Fruit fly (Drosophila melanogaster) whole organism, embryonic: Measurements from ENCODE around the gene fend.

Experiments used
- B-H2 ChIP-seq: fragments of 200-800 bp; sonication (Bioruptor generic); optimal IDR thresholded peaks from 2 replicates; lab custom pipeline; 2018; ENCODE audit warnings: missing biosample characterization, mild to moderate bottlenecking, missing genetic modification characterization
- CG10462 ChIP-seq: fragments of 200-800 bp; sonication (Bioruptor generic); optimal IDR thresholded peaks from 2 replicates; lab custom pipeline; 2016; ENCODE audit warnings: missing biosample characterization, missing genetic modification characterization
- CG10565 ChIP-seq: fragments of 200-800 bp; sonication (Bioruptor generic); optimal IDR thresholded peaks from 3 replicates; lab custom pipeline; 2016; ENCODE audit warnings: missing biosample characterization, mild to moderate bottlenecking, missing genetic modification characterization
- CG12236 ChIP-seq: fragments of 200-800 bp; sonication (Bioruptor generic); optimal IDR thresholded peaks from 2 replicates; lab custom pipeline; 2016; ENCODE audit warnings: missing biosample characterization, missing genetic modification characterization
- CG13123 ChIP-seq: fragments of 200-800 bp; sonication (Bioruptor generic); optimal IDR thresholded peaks from 2 replicates; lab custom pipeline; 2016; ENCODE audit warnings: missing biosample characterization, missing genetic modification characterization
- CG13624 ChIP-seq: fragments of 200-800 bp; sonication (Bioruptor generic); optimal IDR thresholded peaks from 2 replicates; lab custom pipeline; 2016; ENCODE audit warnings: missing biosample characterization, missing genetic modification characterization
- CG16813 ChIP-seq: fragments of 200-800 bp; sonication (Bioruptor generic); IDR thresholded peaks from 3 replicates; pipeline ENCODE4 v1.3.6; 2022; ENCODE audit warnings: missing biosample characterization, missing genetic modification characterization; ENCODE audit not compliant: partially characterized antibody
- CG18619 ChIP-seq: fragments of 200-800 bp; sonication (Bioruptor generic); optimal IDR thresholded peaks from 3 replicates; lab custom pipeline; 2017; ENCODE audit warnings: missing biosample characterization, mild to moderate bottlenecking, missing genetic modification characterization
- CG30020 ChIP-seq: fragments of 200-800 bp; optimal IDR thresholded peaks from 2 replicates; lab custom pipeline; 2019; ENCODE audit warnings: missing biosample characterization, mild to moderate bottlenecking, missing genetic modification characterization, moderate library complexity
- CG3407 ChIP-seq: fragments of 200-800 bp; sonication (Bioruptor generic); optimal IDR thresholded peaks from 2 replicates; lab custom pipeline; 2018; ENCODE audit warnings: missing biosample characterization, mild to moderate bottlenecking, missing genetic modification characterization
- CG4282 ChIP-seq: fragments of 200-800 bp; sonication (Bioruptor generic); optimal IDR thresholded peaks from 2 replicates; lab custom pipeline; 2016; ENCODE audit warnings: missing biosample characterization, missing genetic modification characterization
- CG4617 ChIP-seq: fragments of 200-800 bp; sonication (Bioruptor generic); optimal IDR thresholded peaks from 3 replicates; lab custom pipeline; 2016; ENCODE audit warnings: missing biosample characterization, missing genetic modification characterization, borderline replicate concordance
- CG7271 ChIP-seq: fragments of 200-800 bp; sonication (Bioruptor generic); optimal IDR thresholded peaks from 2 replicates; lab custom pipeline; 2018; ENCODE audit warnings: missing biosample characterization, mild to moderate bottlenecking, missing genetic modification characterization, moderate library complexity
- CG7928 ChIP-seq: fragments of 200-800 bp; sonication (Bioruptor generic); optimal IDR thresholded peaks from 2 replicates; lab custom pipeline; 2017; ENCODE audit warnings: missing biosample characterization, mild to moderate bottlenecking, missing genetic modification characterization
- CG9437 ChIP-seq: fragments of 200-800 bp; sonication (Bioruptor generic); optimal IDR thresholded peaks from 2 replicates; lab custom pipeline; 2018; ENCODE audit warnings: missing biosample characterization, mild to moderate bottlenecking, missing genetic modification characterization
- Dp ChIP-seq: fragments of 200-800 bp; sonication (Bioruptor generic); optimal IDR thresholded peaks from 2 replicates; lab custom pipeline; 2018; ENCODE audit warnings: missing biosample characterization, mild to moderate bottlenecking, missing genetic modification characterization, moderate library complexity
- Dref ChIP-seq: fragments of 200-800 bp; sonication (Bioruptor generic); IDR thresholded peaks from 2 replicates; pipeline ENCODE4 v1.3.6; 2022; ENCODE audit warnings: missing biosample characterization, missing genetic modification characterization
- Drgx ChIP-seq: fragments of 200-800 bp; sonication (Bioruptor generic); IDR thresholded peaks from 2 replicates; pipeline ENCODE4 v1.3.6; 2022; ENCODE audit warnings: missing biosample characterization, missing genetic modification characterization
- Gsc ChIP-seq: fragments of 200-800 bp; sonication (Bioruptor generic); IDR thresholded peaks from 2 replicates; pipeline ENCODE4 v1.3.6; 2022; ENCODE audit warnings: missing biosample characterization, missing genetic modification characterization
- HmgD ChIP-seq: fragments of 200-800 bp; sonication (Bioruptor generic); optimal IDR thresholded peaks from 3 replicates; lab custom pipeline; 2016; ENCODE audit warnings: missing biosample characterization, missing genetic modification characterization
- Hr39 ChIP-seq: fragments of >200 bp; optimal IDR thresholded peaks from 2 replicates; lab custom pipeline; 2017
- Lim3 ChIP-seq: fragments of 200-800 bp; sonication (Bioruptor generic); IDR thresholded peaks from 2 replicates; pipeline ENCODE4 v1.3.6; 2022; ENCODE audit warnings: missing biosample characterization, missing genetic modification characterization
- Mes4 ChIP-seq: fragments of 200-800 bp; sonication (Bioruptor generic); optimal IDR thresholded peaks from 2 replicates; lab custom pipeline; 2016; ENCODE audit warnings: missing biosample characterization, missing genetic modification characterization
- NFAT ChIP-seq: fragments of 200-800 bp; sonication (Bioruptor generic); IDR thresholded peaks from 2 replicates; pipeline ENCODE4 v1.3.6; 2022; ENCODE audit warnings: missing biosample characterization, missing genetic modification characterization
- Optix ChIP-seq: fragments of 200-800 bp; sonication (Bioruptor generic); IDR thresholded peaks from 3 replicates; pipeline ENCODE4 v1.3.6; 2022; ENCODE audit warnings: missing biosample characterization, missing genetic modification characterization
- Ptx1 ChIP-seq: fragments of 200-800 bp; sonication (Bioruptor generic); IDR thresholded peaks from 2 replicates; pipeline ENCODE4 v1.3.6; 2022; ENCODE audit warnings: missing biosample characterization, missing genetic modification characterization
- Sin3A ChIP-seq: fragments of >200 bp; optimal IDR thresholded peaks from 2 replicates; lab custom pipeline; 2018
- Xbp1 ChIP-seq: fragments of 200-800 bp; sonication (Bioruptor generic); optimal IDR thresholded peaks from 3 replicates; lab custom pipeline; 2016; ENCODE audit warnings: missing biosample characterization, mild to moderate bottlenecking, missing genetic modification characterization
- amos ChIP-seq: fragments of 200-800 bp; sonication (Bioruptor generic); IDR thresholded peaks from 2 replicates; pipeline ENCODE4 v1.3.6; 2022; ENCODE audit warnings: missing biosample characterization, missing genetic modification characterization; ENCODE audit not compliant: partially characterized antibody
- ap ChIP-seq: fragments of 200-800 bp; sonication (Bioruptor generic); IDR thresholded peaks from 2 replicates; pipeline ENCODE4 v1.3.6; 2022; ENCODE audit warnings: missing biosample characterization, missing genetic modification characterization
- bcd ChIP-seq: fragments of 200-800 bp; sonication (Bioruptor generic); optimal IDR thresholded peaks from 2 replicates; lab custom pipeline; 2017; ENCODE audit warnings: missing biosample characterization, mild to moderate bottlenecking, missing genetic modification characterization
- ci ChIP-seq: fragments of 200-800 bp; sonication (Bioruptor generic); IDR thresholded peaks from 3 replicates; pipeline ENCODE4 v1.3.6; 2022; ENCODE audit warnings: missing biosample characterization, missing genetic modification characterization
- crc ChIP-seq: fragments of 200-800 bp; sonication (Bioruptor generic); optimal IDR thresholded peaks from 2 replicates; lab custom pipeline; 2016; ENCODE audit warnings: missing biosample characterization, missing genetic modification characterization
- crol ChIP-seq: fragments of 200-800 bp; sonication (Bioruptor generic); IDR thresholded peaks from 2 replicates; pipeline ENCODE4 v1.3.6; 2022; ENCODE audit warnings: missing biosample characterization, missing genetic modification characterization
- dysf ChIP-seq: fragments of 200-800 bp; sonication (Bioruptor generic); IDR thresholded peaks from 3 replicates; pipeline ENCODE4 v1.3.6; 2022; ENCODE audit warnings: missing biosample characterization, missing genetic modification characterization
- eyg ChIP-seq: fragments of 200-800 bp; sonication (Bioruptor generic); optimal IDR thresholded peaks from 3 replicates; lab custom pipeline; 2016; ENCODE audit warnings: missing biosample characterization, missing genetic modification characterization
- gem ChIP-seq: fragments of 200-800 bp; sonication (Bioruptor generic); optimal IDR thresholded peaks from 2 replicates; lab custom pipeline; 2019; ENCODE audit warnings: missing biosample characterization, mild to moderate bottlenecking, missing genetic modification characterization, moderate library complexity
- her ChIP-seq: fragments of 200-800 bp; sonication (Bioruptor generic); optimal IDR thresholded peaks from 2 replicates; lab custom pipeline; 2016; ENCODE audit warnings: missing biosample characterization, missing genetic modification characterization
- kni ChIP-seq: fragments of 200-800 bp; sonication (Bioruptor generic); optimal IDR thresholded peaks from 3 replicates; lab custom pipeline; 2017; ENCODE audit warnings: mild to moderate bottlenecking, missing biosample characterization, missing genetic modification reagents, missing genetic modification characterization
- luna ChIP-seq: fragments of 200-800 bp; sonication (Bioruptor generic); optimal IDR thresholded peaks from 2 replicates; lab custom pipeline; 2016; ENCODE audit warnings: missing biosample characterization, missing genetic modification characterization
- nerfin-1 ChIP-seq: fragments of 200-800 bp; sonication (Bioruptor generic); optimal IDR thresholded peaks from 3 replicates; lab custom pipeline; 2019; ENCODE audit warnings: missing biosample characterization, mild to moderate bottlenecking, missing genetic modification characterization, moderate library complexity
- p53 ChIP-seq: fragments of 200-800 bp; sonication (Bioruptor generic); optimal IDR thresholded peaks from 2 replicates; lab custom pipeline; 2016; ENCODE audit warnings: missing biosample characterization, missing genetic modification characterization
- ro ChIP-seq: fragments of 200-800 bp; sonication (Bioruptor generic); IDR thresholded peaks from 2 replicates; pipeline ENCODE4 v1.3.6; 2022; ENCODE audit warnings: missing biosample characterization, missing genetic modification characterization
- sc ChIP-seq, 3 experiments: fragments of >200 bp in 2 of 3; fragments of 200-800 bp in 1 of 3; sonication (Bioruptor generic) in 1 of 3; optimal IDR thresholded peaks; 2 replicates in 2 of 3; 3 replicates in 1 of 3; lab custom pipeline; 2017; ENCODE audit warnings: mild to moderate bottlenecking in 1 of 3, missing biosample characterization in 1 of 3, missing genetic modification characterization in 1 of 3, missing genetic modification reagents in 1 of 3
- so ChIP-seq: fragments of 200-800 bp; sonication (Bioruptor generic); IDR thresholded peaks from 3 replicates; pipeline ENCODE4 v1.3.6; 2022; ENCODE audit warnings: missing biosample characterization, missing genetic modification characterization
- stc ChIP-seq: fragments of 200-800 bp; sonication (Bioruptor generic); IDR thresholded peaks from 2 replicates; pipeline ENCODE4 v1.3.6; 2022; ENCODE audit warnings: missing biosample characterization, missing genetic modification characterization
- toy ChIP-seq: fragments of 200-800 bp; sonication (Bioruptor generic); IDR thresholded peaks from 2 replicates; pipeline ENCODE4 v1.3.6; 2022; ENCODE audit warnings: missing biosample characterization, missing genetic modification characterization
- twi ChIP-seq: fragments of 200-800 bp; optimal IDR thresholded peaks from 2 replicates; lab custom pipeline; 2019; ENCODE audit warnings: missing biosample characterization, mild to moderate bottlenecking, missing genetic modification characterization, moderate library complexity
- unc-4 ChIP-seq: fragments of 200-800 bp; sonication (Bioruptor generic); IDR thresholded peaks from 2 replicates; pipeline ENCODE4 v1.3.6; 2022; ENCODE audit warnings: missing biosample characterization, missing genetic modification characterization; ENCODE audit not compliant: partially characterized antibody
- vfl ChIP-seq: fragments of 200-800 bp; sonication (Bioruptor generic); optimal IDR thresholded peaks from 2 replicates; lab custom pipeline; 2016; ENCODE audit warnings: missing biosample characterization, missing genetic modification characterization
- vnd ChIP-seq: fragments of 200-800 bp; sonication (Bioruptor generic); IDR thresholded peaks from 3 replicates; pipeline ENCODE4 v1.3.6; 2022; ENCODE audit warnings: missing biosample characterization, missing genetic modification characterization; ENCODE audit not compliant: partially characterized antibody
- wek ChIP-seq: fragments of 200-800 bp; sonication (Bioruptor generic); optimal IDR thresholded peaks from 3 replicates; lab custom pipeline; 2018; ENCODE audit warnings: missing biosample characterization, mild to moderate bottlenecking, missing genetic modification characterization, moderate library complexity
- zfh2 ChIP-seq: fragments of 200-800 bp; sonication (Bioruptor generic); optimal IDR thresholded peaks from 2 replicates; lab custom pipeline; 2016; ENCODE audit warnings: missing biosample characterization, missing genetic modification characterization

Gene fend

DNA sequence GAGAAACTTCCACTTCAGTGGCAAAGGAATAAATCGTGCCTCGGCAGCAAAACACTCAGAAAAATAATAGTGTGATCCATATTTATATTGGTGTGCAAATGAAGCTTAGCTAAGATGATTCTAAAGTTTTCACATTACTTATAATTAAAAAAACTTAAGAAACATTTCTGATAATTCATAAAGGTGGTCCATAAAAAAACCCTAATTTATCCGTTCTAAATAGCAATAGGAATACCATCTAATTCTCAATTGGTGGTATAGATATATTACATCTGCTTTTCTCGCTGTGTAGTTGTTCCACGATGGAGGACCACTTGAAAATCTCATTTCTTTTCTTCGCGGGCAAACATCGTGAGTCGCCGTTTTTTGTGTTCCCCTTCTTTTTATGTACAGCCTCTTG, 20.2 kb upstream of the fend start (continued):
- no peak for TF ChIP-seq CG30020
- no peak for TF ChIP-seq HmgD
- TF ChIP-seq her (GFP tag; lab: Kevin White, UChicago): no peak
- TF ChIP-seq Lim3 (GFP tag; lab: Robert Waterston, UW): no peak
- no peak for TF ChIP-seq wek (GFP tag; lab: Kevin White, UChicago)
- TF ChIP-seq Dp: no peak
- no peak for TF ChIP-seq Sin3A (lab: Kevin White, UChicago)
- TF ChIP-seq Drgx (GFP tag; lab: Robert Waterston, UW): peak; percentile 50
- TF ChIP-seq Optix (GFP tag; lab: Robert Waterston, UW): no peak
- TF ChIP-seq vnd: no peak
- TF ChIP-seq sc (optimal IDR thresholded peaks at IDR 0.05; lab: Kevin White, UChicago): no peak
- no peak for TF ChIP-seq sc (GFP tag; optimal IDR thresholded peaks at IDR 0.05; lab: Kevin White, UChicago)
- peak; percentile 78 for TF ChIP-seq gem (tag; lab: Kevin White, UChicago)
- no peak for TF ChIP-seq luna
- TF ChIP-seq p53 (GFP tag; lab: Kevin White, UChicago): no peak
- TF ChIP-seq Mes4 (GFP tag; lab: Kevin White, UChicago): no peak
- no peak for TF ChIP-seq Gsc (GFP tag; lab: Robert Waterston, UW)
- no peak for TF ChIP-seq CG18619
- no peak for TF ChIP-seq CG7271 (tag; lab: Kevin White, UChicago)
- TF ChIP-seq CG10565 (GFP tag; lab: Kevin White, UChicago): no peak
- no peak for TF ChIP-seq CG16813 (GFP tag; lab: Robert Waterston, UW)
- peak; percentile 7 for TF ChIP-seq B-H2 (GFP tag; lab: Kevin White, UChicago)
- no peak for TF ChIP-seq toy (GFP tag; lab: Robert Waterston, UW)
- TF ChIP-seq CG4617: no peak
- no peak for TF ChIP-seq CG3407 (GFP tag; lab: Kevin White, UChicago)
- TF ChIP-seq eyg: peak; percentile 2
- no peak for TF ChIP-seq Hr39
- peak; percentile 55 for TF ChIP-seq Xbp1 (GFP tag; lab: Kevin White, UChicago)
- no peak for TF ChIP-seq so
- TF ChIP-seq unc-4 (GFP tag; lab: Robert Waterston, UW): no peak
- TF ChIP-seq CG10462 (GFP tag; lab: Kevin White, UChicago): no peak
- no peak for TF ChIP-seq CG9437 (GFP tag; lab: Kevin White, UChicago)
- TF ChIP-seq kni (GFP tag; lab: Kevin White, UChicago): no peak
- TF ChIP-seq crol (GFP tag; lab: Robert Waterston, UW): no peak
- no peak for TF ChIP-seq CG12236 (GFP tag; lab: Kevin White, UChicago)
- TF ChIP-seq twi (tag; lab: Kevin White, UChicago): no peak
- no peak for TF ChIP-seq CG4282 (GFP tag; lab: Kevin White, UChicago)
- no peak for TF ChIP-seq ap
- peak; percentile 55 for TF ChIP-seq dysf (GFP tag; lab: Robert Waterston, UW)
- TF ChIP-seq CG7928 (GFP tag; lab: Kevin White, UChicago): no peak
- peak; percentile 65 for TF ChIP-seq Ptx1 (GFP tag; lab: Robert Waterston, UW)
- TF ChIP-seq Dref (GFP tag; lab: Robert Waterston, UW): no peak
- no peak for TF ChIP-seq zfh2 (GFP tag; lab: Kevin White, UChicago)
- TF ChIP-seq crc (GFP tag; lab: Kevin White, UChicago): peak; percentile 3
- TF ChIP-seq CG13624 (GFP tag; lab: Kevin White, UChicago): no peak
- no peak for TF ChIP-seq CG13123 (GFP tag; lab: Kevin White, UChicago)
- TF ChIP-seq amos (GFP tag; lab: Robert Waterston, UW): no peak
- TF ChIP-seq ro (GFP tag; lab: Robert Waterston, UW): no peak
- TF ChIP-seq vfl (GFP tag; lab: Kevin White, UChicago): no peak
- no peak for TF ChIP-seq NFAT (GFP tag; lab: Robert Waterston, UW)
- 0 out of 3 replicates have a peak, but pooled peaks have one; percentile 12 for TF ChIP-seq ci
- peak; percentile 60 for TF ChIP-seq nerfin-1 (tag; lab: Kevin White, UChicago)
- TF ChIP-seq stc (GFP tag; lab: Robert Waterston, UW): peak; percentile 19; the same call in 1 of the 2 replicates
- TF ChIP-seq bcd (GFP tag; lab: Kevin White, UChicago): peak; percentile 51
